Fruit fly (Drosophila melanogaster) whole organism, embryonic: ENCODE data around the gene lectin-29Ca.

Source experiments
- ATbp ChIP-seq: fragments of 200-800 bp; sonication (Bioruptor generic); optimal IDR thresholded peaks from 2 replicates; lab custom pipeline; 2017; ENCODE audit warnings: missing biosample characterization, mild to moderate bottlenecking, missing genetic modification characterization, missing genetic modification reagents
- Atf-2 ChIP-seq: fragments of 200-800 bp; sonication (Bioruptor generic); optimal IDR thresholded peaks from 2 replicates; lab custom pipeline; 2016; ENCODE audit warnings: missing biosample characterization, missing genetic modification characterization
- Bteb2 ChIP-seq: fragments of 200-800 bp; sonication (Bioruptor generic); optimal IDR thresholded peaks from 2 replicates; lab custom pipeline; 2016; ENCODE audit warnings: missing biosample characterization, missing genetic modification characterization
- CG10654 ChIP-seq: fragments of 200-800 bp; sonication (Bioruptor generic); optimal IDR thresholded peaks from 2 replicates; lab custom pipeline; 2016; ENCODE audit warnings: missing biosample characterization, missing genetic modification characterization
- CG12071 ChIP-seq: fragments of 200-800 bp; sonication (Bioruptor generic); optimal IDR thresholded peaks from 3 replicates; lab custom pipeline; 2018; ENCODE audit warnings: missing biosample characterization, mild to moderate bottlenecking, missing genetic modification characterization
- CG13287 ChIP-seq: fragments of 200-800 bp; sonication (Bioruptor generic); IDR thresholded peaks from 2 replicates; pipeline ENCODE4 v1.3.6; 2022; ENCODE audit warnings: missing biosample characterization, missing genetic modification characterization; ENCODE audit not compliant: partially characterized antibody
- CG15479 ChIP-seq: fragments of 200-800 bp; sonication (Bioruptor generic); optimal IDR thresholded peaks from 3 replicates; lab custom pipeline; 2019; ENCODE audit warnings: missing biosample characterization, mild to moderate bottlenecking, missing genetic modification characterization, moderate library complexity
- CG17912 ChIP-seq: fragments of 200-800 bp; sonication (Bioruptor generic); optimal IDR thresholded peaks from 2 replicates; lab custom pipeline; 2018; ENCODE audit warnings: missing biosample characterization, mild to moderate bottlenecking, missing genetic modification characterization
- CG1792 ChIP-seq: fragments of 200-800 bp; sonication (Bioruptor generic); optimal IDR thresholded peaks from 2 replicates; lab custom pipeline; 2016; ENCODE audit warnings: missing biosample characterization, missing genetic modification characterization
- CG18011 ChIP-seq: fragments of 200-800 bp; sonication (Bioruptor generic); optimal IDR thresholded peaks from 2 replicates; lab custom pipeline; 2017; ENCODE audit warnings: missing biosample characterization, missing genetic modification characterization, mild to moderate bottlenecking, moderate library complexity, missing genotype
- CG18599 ChIP-seq: fragments of 200-800 bp; sonication (Bioruptor generic); optimal IDR thresholded peaks from 3 replicates; lab custom pipeline; 2017; ENCODE audit warnings: missing biosample characterization, missing genetic modification characterization, mild to moderate bottlenecking, moderate library complexity, missing genetic modification reagents
- CG2875 ChIP-seq: fragments of 200-800 bp; sonication (Bioruptor generic); optimal IDR thresholded peaks from 2 replicates; lab custom pipeline; 2017; ENCODE audit warnings: missing biosample characterization, mild to moderate bottlenecking, missing genetic modification characterization, missing genetic modification reagents
- CG2889 ChIP-seq: fragments of 200-800 bp; sonication (Bioruptor generic); IDR thresholded peaks from 3 replicates; pipeline ENCODE4 v1.3.6; 2022; ENCODE audit warnings: missing biosample characterization, missing genetic modification characterization
- CG30403 ChIP-seq: fragments of 200-800 bp; sonication (Bioruptor generic); optimal IDR thresholded peaks from 3 replicates; lab custom pipeline; 2016; ENCODE audit warnings: missing biosample characterization, missing genetic modification characterization
- CG32532 ChIP-seq: fragments of 200-800 bp; sonication (Bioruptor generic); IDR thresholded peaks from 2 replicates; pipeline ENCODE4 v1.3.6; 2022; ENCODE audit warnings: missing biosample characterization, missing genetic modification characterization
- CG34422 ChIP-seq: fragments of 200-800 bp; sonication (Bioruptor generic); IDR thresholded peaks from 3 replicates; pipeline ENCODE4 v1.3.6; 2022; ENCODE audit warnings: missing biosample characterization, missing genetic modification characterization
- CG5180 ChIP-seq: fragments of 200-800 bp; sonication (Bioruptor generic); optimal IDR thresholded peaks from 3 replicates; lab custom pipeline; 2017; ENCODE audit warnings: missing biosample characterization, missing genetic modification characterization, mild to moderate bottlenecking, moderate library complexity, missing genetic modification reagents
- CG5245 ChIP-seq: fragments of 200-800 bp; sonication (Bioruptor generic); optimal IDR thresholded peaks from 3 replicates; lab custom pipeline; 2016; ENCODE audit warnings: missing biosample characterization, missing genetic modification characterization
- CG6813 ChIP-seq: fragments of 200-800 bp; sonication (Bioruptor generic); optimal IDR thresholded peaks from 2 replicates; lab custom pipeline; 2017; ENCODE audit warnings: missing biosample characterization, missing genetic modification characterization, mild to moderate bottlenecking, moderate library complexity, missing genetic modification reagents
- CG8290 ChIP-seq, 3 experiments: fragments of 200-800 bp; sonication (Bioruptor generic); optimal IDR thresholded peaks; 2 replicates each; lab custom pipeline; 2016 to 2019; ENCODE audit warnings: missing biosample characterization in 3 of 3, missing genetic modification characterization in 3 of 3, mild to moderate bottlenecking in 2 of 3, moderate library complexity in 1 of 3
- CG8478 ChIP-seq: fragments of >200 bp; optimal IDR thresholded peaks from 2 replicates; lab custom pipeline; 2018
- CG9817 ChIP-seq: fragments of 200-800 bp; sonication (Bioruptor generic); optimal IDR thresholded peaks from 2 replicates; lab custom pipeline; 2018; ENCODE audit warnings: missing biosample characterization, mild to moderate bottlenecking, missing genetic modification characterization, moderate library complexity
- CrebB ChIP-seq: fragments of 200-800 bp; sonication (Bioruptor generic); optimal IDR thresholded peaks from 3 replicates; lab custom pipeline; 2018; ENCODE audit warnings: missing biosample characterization, mild to moderate bottlenecking, missing genetic modification characterization
- E2f1 ChIP-seq: fragments of 200-800 bp; sonication (Bioruptor generic); IDR thresholded peaks from 2 replicates; pipeline ENCODE4 v1.3.6; 2022; ENCODE audit warnings: missing biosample characterization, missing genetic modification characterization
- Hsf ChIP-seq: fragments of 200-800 bp; sonication (Bioruptor generic); optimal IDR thresholded peaks from 3 replicates; lab custom pipeline; 2016; ENCODE audit warnings: missing biosample characterization, missing genetic modification characterization
- Rfx ChIP-seq: fragments of 200-800 bp; sonication (Bioruptor generic); IDR thresholded peaks from 2 replicates; pipeline ENCODE4 v1.3.6; 2022; ENCODE audit warnings: missing biosample characterization, missing genetic modification characterization
- Sin3A ChIP-seq: fragments of >200 bp; optimal IDR thresholded peaks from 2 replicates; lab custom pipeline; 2018
- Xbp1 ChIP-seq: fragments of 200-800 bp; sonication (Bioruptor generic); optimal IDR thresholded peaks from 3 replicates; lab custom pipeline; 2016; ENCODE audit warnings: missing biosample characterization, mild to moderate bottlenecking, missing genetic modification characterization
- amos ChIP-seq: fragments of 200-800 bp; sonication (Bioruptor generic); IDR thresholded peaks from 2 replicates; pipeline ENCODE4 v1.3.6; 2022; ENCODE audit warnings: missing biosample characterization, missing genetic modification characterization; ENCODE audit not compliant: partially characterized antibody
- ato ChIP-seq: fragments of 200-800 bp; sonication (Bioruptor generic); IDR thresholded peaks from 2 replicates; pipeline ENCODE4 v1.3.6; 2022; ENCODE audit warnings: missing biosample characterization, missing genetic modification characterization; ENCODE audit not compliant: partially characterized antibody
- bowl ChIP-seq: fragments of 200-800 bp; sonication (Bioruptor generic); IDR thresholded peaks from 2 replicates; pipeline ENCODE4 v1.3.6; 2022; ENCODE audit warnings: missing biosample characterization, missing genetic modification characterization
- cas ChIP-seq: fragments of 200-800 bp; sonication (Bioruptor generic); IDR thresholded peaks from 2 replicates; pipeline ENCODE4 v1.3.6; 2022; ENCODE audit warnings: missing biosample characterization, missing genetic modification characterization
- cato ChIP-seq: fragments of 200-800 bp; sonication (Bioruptor generic); optimal IDR thresholded peaks from 2 replicates; lab custom pipeline; 2016; ENCODE audit warnings: missing biosample characterization, missing genetic modification characterization, borderline replicate concordance
- crp ChIP-seq, 2 experiments: fragments of 200-800 bp; sonication (Bioruptor generic); optimal IDR thresholded peaks; 2 replicates in 1 of 2; 3 replicates in 1 of 2; lab custom pipeline; 2017; ENCODE audit warnings: missing biosample characterization in 2 of 2, missing genetic modification characterization in 2 of 2, mild to moderate bottlenecking in 1 of 2, moderate library complexity in 1 of 2
- da ChIP-seq: fragments of 200-800 bp; sonication (Bioruptor generic); optimal IDR thresholded peaks from 2 replicates; lab custom pipeline; 2016; ENCODE audit warnings: missing biosample characterization, missing genetic modification characterization
- dysf ChIP-seq: fragments of 200-800 bp; sonication (Bioruptor generic); IDR thresholded peaks from 3 replicates; pipeline ENCODE4 v1.3.6; 2022; ENCODE audit warnings: missing biosample characterization, missing genetic modification characterization
- fd3F ChIP-seq: fragments of 200-800 bp; sonication (Bioruptor generic); optimal IDR thresholded peaks from 2 replicates; lab custom pipeline; 2018; ENCODE audit warnings: missing biosample characterization, mild to moderate bottlenecking, missing genetic modification characterization, moderate library complexity
- ftz-f1 ChIP-seq: fragments of 200-800 bp; sonication (Bioruptor generic); optimal IDR thresholded peaks from 2 replicates; lab custom pipeline; 2016; ENCODE audit warnings: missing biosample characterization, missing genetic modification characterization
- hbn ChIP-seq: fragments of 200-800 bp; sonication (Bioruptor generic); IDR thresholded peaks from 2 replicates; pipeline ENCODE4 v1.3.6; 2022; ENCODE audit warnings: missing biosample characterization, missing genetic modification characterization; ENCODE audit not compliant: partially characterized antibody
- ind ChIP-seq: fragments of 200-800 bp; sonication (Bioruptor generic); optimal IDR thresholded peaks from 3 replicates; lab custom pipeline; 2016; ENCODE audit warnings: missing biosample characterization, missing genetic modification characterization
- lmd ChIP-seq: fragments of 200-800 bp; sonication (Bioruptor generic); IDR thresholded peaks from 2 replicates; pipeline ENCODE4 v1.3.6; 2022; ENCODE audit warnings: missing biosample characterization, missing genetic modification characterization
- oc ChIP-seq: fragments of 200-800 bp; sonication (Bioruptor generic); optimal IDR thresholded peaks from 2 replicates; lab custom pipeline; 2018; ENCODE audit warnings: missing biosample characterization, mild to moderate bottlenecking, missing genetic modification characterization, moderate library complexity
- onecut ChIP-seq: fragments of 200-800 bp; sonication (Bioruptor generic); IDR thresholded peaks from 2 replicates; pipeline ENCODE4 v1.3.6; 2022; ENCODE audit warnings: missing biosample characterization, missing genetic modification characterization
- pros ChIP-seq: fragments of 200-800 bp; sonication (Bioruptor generic); optimal IDR thresholded peaks from 3 replicates; lab custom pipeline; 2019; ENCODE audit warnings: missing biosample characterization, mild to moderate bottlenecking, missing genetic modification characterization, moderate library complexity
- pzg ChIP-seq: fragments of 200-800 bp; sonication (Bioruptor generic); optimal IDR thresholded peaks from 3 replicates; lab custom pipeline; 2018; ENCODE audit warnings: missing biosample characterization, mild to moderate bottlenecking, missing genetic modification characterization, moderate library complexity
- sqz ChIP-seq: fragments of 200-800 bp; sonication (Bioruptor generic); optimal IDR thresholded peaks from 3 replicates; lab custom pipeline; 2018; ENCODE audit warnings: missing biosample characterization, mild to moderate bottlenecking, missing genetic modification characterization
- tgo ChIP-seq: fragments of 200-800 bp; sonication (Bioruptor generic); IDR thresholded peaks from 3 replicates; pipeline ENCODE4 v1.3.6; 2022; ENCODE audit warnings: missing biosample characterization, missing genetic modification characterization
- tll ChIP-seq, 2 experiments: fragments of 200-800 bp in 1 of 2; fragments of >200 bp in 1 of 2; sonication (Bioruptor generic) in 1 of 2; optimal IDR thresholded peaks; 2 replicates each; lab custom pipeline; 2017 to 2019; ENCODE audit warnings: missing biosample characterization in 2 of 2, missing genetic modification characterization in 2 of 2, mild to moderate bottlenecking in 1 of 2, moderate library complexity in 1 of 2
- unpg ChIP-seq: fragments of 200-800 bp; sonication (Bioruptor generic); optimal IDR thresholded peaks from 3 replicates; lab custom pipeline; 2018; ENCODE audit warnings: missing biosample characterization, mild to moderate bottlenecking, missing genetic modification characterization, moderate library complexity

The lectin-29Ca gene

dm6 chr2L:8384108-8384601 is 9.9 kb downstream of the lectin-29Ca start, which contains the start of the genes Dad1 and CG13384 (continued):
- TF ChIP-seq tll (GFP tag; optimal IDR thresholded peaks at IDR 0.05; lab: Kevin White, UChicago), result peak in 1 of 2 experiments; percentile 50
- TF ChIP-seq CG18011 (GFP tag; lab: Kevin White, UChicago), result peak; percentile 78
- TF ChIP-seq CG2889 (GFP tag; lab: Robert Waterston, UW), result peak; percentile 84
- TF ChIP-seq CG8478 (lab: Kevin White, UChicago), result no peak
- TF ChIP-seq hbn (GFP tag; lab: Robert Waterston, UW), result no peak; the same call in 1 of the 2 replicates
- TF ChIP-seq bowl (GFP tag; lab: Robert Waterston, UW), result peak; percentile 48; the same call in 1 of the 2 replicates
- TF ChIP-seq CG17912 (GFP tag; lab: Kevin White, UChicago), result peak; percentile 31
- peak; percentile 66 for TF ChIP-seq CG2875
- peak; percentile 92 for TF ChIP-seq ind (GFP tag; lab: Kevin White, UChicago)
- peak; percentile 90 for TF ChIP-seq Hsf (GFP tag; lab: Kevin White, UChicago)
- TF ChIP-seq CG30403 (GFP tag; lab: Kevin White, UChicago), result peak; percentile 96
- peak; percentile 96 for TF ChIP-seq CG18599 (GFP tag; lab: Kevin White, UChicago)
- 0 out of 2 replicates have a peak, but pooled peaks have one; percentile 23 for TF ChIP-seq ato
- TF ChIP-seq CG15479 (GFP tag; lab: Kevin White, UChicago), result peak; percentile 44
- TF ChIP-seq CG1792 (GFP tag; lab: Kevin White, UChicago), result no peak
- peak; percentile 83 for TF ChIP-seq CrebB (tag; lab: Kevin White, UChicago)
- peak; percentile 84 for TF ChIP-seq sqz
- TF ChIP-seq Rfx (GFP tag; lab: Robert Waterston, UW), result peak; percentile 95
- peak; percentile 96 for TF ChIP-seq dysf (GFP tag; lab: Robert Waterston, UW)
- peak; percentile 94 for TF ChIP-seq tgo (GFP tag; lab: Robert Waterston, UW)
- peak; percentile 83 for TF ChIP-seq Bteb2 (GFP tag; lab: Kevin White, UChicago)
- TF ChIP-seq pros (GFP tag; lab: Kevin White, UChicago), result peak; percentile 78
- peak; percentile 84 for TF ChIP-seq CG6813 (GFP tag; lab: Kevin White, UChicago)
- TF ChIP-seq CG5245, result peak; percentile 79
- TF ChIP-seq CG32532 (GFP tag; lab: Robert Waterston, UW), result peak; percentile 96
- peak; percentile 34 for TF ChIP-seq pzg (GFP tag; lab: Kevin White, UChicago)
- TF ChIP-seq CG10654, result peak; percentile 80
- peak; percentile 71 for TF ChIP-seq onecut
- no peak for TF ChIP-seq Sin3A (lab: Kevin White, UChicago)
- TF ChIP-seq cas, result peak; percentile 84
- TF ChIP-seq ftz-f1 (GFP tag; lab: Kevin White, UChicago), result no peak
- peak; percentile 69 for TF ChIP-seq CG5180 (GFP tag; lab: Kevin White, UChicago)
- peak; percentile 50 for TF ChIP-seq CG13287 (GFP tag; lab: Robert Waterston, UW)
- peak; percentile 21 for TF ChIP-seq Atf-2 (GFP tag; lab: Kevin White, UChicago)
- peak; percentile 91 for TF ChIP-seq oc (tag; lab: Kevin White, UChicago)
- TF ChIP-seq CG34422 (GFP tag; lab: Robert Waterston, UW), result peak; percentile 88
- no peak for TF ChIP-seq da
- peak; percentile 94 for TF ChIP-seq CG9817
- TF ChIP-seq amos (GFP tag; lab: Robert Waterston, UW), result peak; percentile 45; the same call in 1 of the 2 replicates
- TF ChIP-seq Xbp1, result peak; percentile 95
- TF ChIP-seq CG12071 (GFP tag; lab: Kevin White, UChicago), result peak; percentile 10
- peak; percentile 84 for TF ChIP-seq ATbp (GFP tag; lab: Kevin White, UChicago)
- peak; percentile 93 for TF ChIP-seq unpg (GFP tag; lab: Kevin White, UChicago)
- peak; percentile 93 for TF ChIP-seq lmd
- TF ChIP-seq crp (GFP tag; optimal IDR thresholded peaks at IDR 0.05; lab: Kevin White, UChicago), result peak in 1 of 2 experiments; percentile 58
- peak; percentile 92 for TF ChIP-seq fd3F (GFP tag; lab: Kevin White, UChicago)
- TF ChIP-seq CG8290 (GFP tag; optimal IDR thresholded peaks at IDR 0.05; lab: Kevin White, UChicago), result peak; percentile 76
- peak in 1 of 2 experiments; percentile 36 for TF ChIP-seq CG8290 (tag; optimal IDR thresholded peaks at IDR 0.05; lab: Kevin White, UChicago)
- peak; percentile 93 for TF ChIP-seq E2f1 (GFP tag; lab: Robert Waterston, UW)
- peak; percentile 84 for TF ChIP-seq cato (GFP tag; lab: Kevin White, UChicago)
